Worm (Caenorhabditis elegans) whole organism, L2 larva: ENCODE measurements around the gene K11C4.1.

Experiments
- alr-1 ChIP-seq: fragments of 150-350 bp; optimal IDR thresholded peaks from 2 replicates; lab custom pipeline; 2014; ENCODE audit warnings: missing biosample characterization, missing genetic modification characterization
- aly-2 ChIP-seq: fragments of 150-350 bp; optimal IDR thresholded peaks from 2 replicates; lab custom pipeline; 2014; ENCODE audit warnings: missing biosample characterization, missing genetic modification characterization
- ama-1 ChIP-seq: fragments of 150-350 bp; optimal IDR thresholded peaks from 2 replicates; lab custom pipeline; 2018; ENCODE audit warnings: inconsistent platforms
- crh-2 ChIP-seq: sonication (generic microtip); optimal IDR thresholded peaks from 2 replicates; lab custom pipeline; 2017; ENCODE audit warnings: missing biosample characterization, missing genetic modification characterization
- egl-27 ChIP-seq: sonication (generic microtip); optimal IDR thresholded peaks from 3 replicates; lab custom pipeline; 2017; ENCODE audit warnings: missing biosample characterization, missing genetic modification reagents, missing genetic modification characterization
- lin-13 ChIP-seq: fragments of 150-350 bp; optimal IDR thresholded peaks from 2 replicates; lab custom pipeline; 2014; ENCODE audit warnings: missing biosample characterization, missing genetic modification reagents, missing genetic modification characterization
- lin-39 ChIP-seq: fragments of 150-350 bp; optimal IDR thresholded peaks from 2 replicates; lab custom pipeline; 2014; ENCODE audit warnings: missing biosample characterization, missing genetic modification reagents, missing genetic modification characterization
- nhr-11 ChIP-seq: fragments of 150-350 bp; optimal IDR thresholded peaks from 2 replicates; lab custom pipeline; 2014; ENCODE audit warnings: missing biosample characterization, missing genetic modification characterization
- nhr-12 ChIP-seq: fragments of 150-350 bp; optimal IDR thresholded peaks from 2 replicates; lab custom pipeline; 2014; ENCODE audit warnings: missing biosample characterization, missing genetic modification characterization
- nhr-6 ChIP-seq: fragments of 150-350 bp; optimal IDR thresholded peaks from 2 replicates; lab custom pipeline; 2014; ENCODE audit warnings: missing biosample characterization, missing genetic modification characterization
- sem-4 ChIP-seq: fragments of 150-350 bp; optimal IDR thresholded peaks from 2 replicates; lab custom pipeline; 2014; ENCODE audit warnings: missing biosample characterization, missing genetic modification reagents, missing genetic modification characterization
- snpc-4 ChIP-seq: fragments of 150-350 bp; optimal IDR thresholded peaks from 2 replicates; lab custom pipeline; 2014; ENCODE audit warnings: missing biosample characterization, missing genetic modification characterization
- ztf-11 ChIP-seq: sonication (generic microtip); optimal IDR thresholded peaks from 2 replicates; lab custom pipeline; 2017; ENCODE audit warnings: missing biosample characterization, missing genetic modification characterization

- no peak for TF ChIP-seq nhr-6
- no peak for TF ChIP-seq crh-2 (tag; lab: Kevin White, UChicago)
- no peak for TF ChIP-seq lin-13
- no peak for TF ChIP-seq nhr-11 (tag; lab: Kevin White, UChicago)
- TF ChIP-seq ama-1 (lab: Kevin White, UChicago), result no peak
- TF ChIP-seq egl-27 (tag; lab: Kevin White, UChicago), result no peak
- TF ChIP-seq ztf-11, result no peak
- no peak for TF ChIP-seq aly-2
- no peak for TF ChIP-seq nhr-12 (tag; lab: Kevin White, UChicago)
- TF ChIP-seq alr-1 (tag; lab: Kevin White, UChicago), result no peak
- TF ChIP-seq lin-39 (tag; lab: Kevin White, UChicago), result no peak
- no peak for TF ChIP-seq snpc-4 (tag; lab: Kevin White, UChicago)
- TF ChIP-seq sem-4 (tag; lab: Kevin White, UChicago), result no peak
Measured at ce11 chrV:6894778-6895177, 2.0 kb upstream of the K11C4.1 start, which contains the start of gene K11C4.2.
